Fruit fly (Drosophila melanogaster) whole organism: ENCODE data around the gene CG31792.

Source experiments
- Dll ChIP-seq: fragments of >200 bp; optimal IDR thresholded peaks from 2 replicates; lab custom pipeline; 2017
- pan ChIP-seq: fragments of >200 bp; optimal IDR thresholded peaks from 2 replicates; lab custom pipeline; 2017

dm6 chr2L:19018266-19018665 lies 21.0 kb downstream of the CG31792 start:
- TF ChIP-seq Dll (lab: Kevin White, UChicago) (no peak), pan (lab: Kevin White, UChicago) (no peak)
